Worm (Caenorhabditis elegans): Measurements from ENCODE around the gene mdt-30.
A peak's percentile ranks its signal among the peaks of the same experiment; 100 is the strongest.

Gene mdt-30

ce11 chrIII:8033534-8033933 lies 5.7 kb upstream of the mdt-30 start, which contains the start of gene F44B9.10:
TSS of gene F44B9.10 (minus strand) at chrIII:8033634.
- TF ChIP-seq F37B4.10 (GFP tag; IDR thresholded peaks at IDR 0.05) (no peak), dpff-1 (tag; optimal IDR thresholded peaks at IDR 0.05) (no peak), Y67H2A.10 (GFP tag; conservative IDR thresholded peaks at IDR 0.05) (no peak), ZK185.1 (tag; optimal IDR thresholded peaks at IDR 0.05; ENCODE audit: poor library complexity, severe bottlenecking) (no peak), egl-18 (GFP tag; IDR thresholded peaks at IDR 0.05) (no peak), F33H1.4 (GFP tag; IDR thresholded peaks at IDR 0.05) (no peak)

- TF ChIP-seq atf-7 (tag; optimal IDR thresholded peaks at IDR 0.05) (no peak), lsy-27 (tag; optimal IDR thresholded peaks at IDR 0.05; ENCODE audit: borderline replicate concordance, insufficient read depth) (no peak), F37B4.10 (GFP tag; IDR thresholded peaks at IDR 0.05) (no peak), C06A6.2 (GFP tag; conservative IDR thresholded peaks at IDR 0.05) (no peak), ztf-26 (tag; optimal IDR thresholded peaks at IDR 0.05) (no peak), him-1 (tag; optimal IDR thresholded peaks at IDR 0.05) (no peak), cebp-2 (GFP tag; IDR thresholded peaks at IDR 0.05) (no peak), bed-1 (GFP tag; IDR thresholded peaks at IDR 0.05) (no peak), nfyb-1 (GFP tag; IDR thresholded peaks at IDR 0.05) (no peak), egl-18 (GFP tag; IDR thresholded peaks at IDR 0.05) (no peak)
Measured at ce11 chrIII:8030963-8031362, 3.1 kb upstream of the mdt-30 start, which contains the start of gene F44B9.9. TSS of gene F44B9.9 (minus strand) at chrIII:8031063.

- TF ChIP-seq lsl-1 (GFP tag; optimal IDR thresholded peaks at IDR 0.05) (peak; percentile 9), madf-6 (GFP tag; IDR thresholded peaks at IDR 0.05) (peak; percentile 62; the same call in 1 of the 2 replicates), pha-4 (tag; optimal IDR thresholded peaks at IDR 0.05) (peak; percentile 9), ztf-3 (GFP tag; optimal IDR thresholded peaks at IDR 0.05) (no peak), cebp-2 (GFP tag; IDR thresholded peaks at IDR 0.05) (no peak), F33H1.4 (GFP tag; IDR thresholded peaks at IDR 0.05) (peak; percentile 80), efl-1 (GFP tag; optimal IDR thresholded peaks at IDR 0.05) (peak; percentile 42), ceh-91 (GFP tag; IDR thresholded peaks at IDR 0.05) (no peak), dox-1 (GFP tag; IDR thresholded peaks at IDR 0.05) (no peak), somi-1 (GFP tag; optimal IDR thresholded peaks at IDR 0.05) (no peak), dpl-1 (GFP tag; optimal IDR thresholded peaks at IDR 0.05) (peak; percentile 32), egl-18 (GFP tag; IDR thresholded peaks at IDR 0.05) (no peak)
Measured at ce11 chrIII:8029487-8029886, 1.6 kb upstream of the mdt-30 start, which contains the start of gene F44B9.8. TSS of gene F44B9.8 (minus strand) at chrIII:8029649.

- no peak for TF ChIP-seq nhr-80 (tag; optimal IDR thresholded peaks at IDR 0.05)
- TF ChIP-seq lir-1 (GFP tag; conservative IDR thresholded peaks at IDR 0.05): no peak
- no peak for TF ChIP-seq rec-8 (tag; optimal IDR thresholded peaks at IDR 0.05)
- TF ChIP-seq ceh-79 (tag; optimal IDR thresholded peaks at IDR 0.05): no peak
Measured at ce11 chrIII:8022077-8022476, 5.8 kb downstream of the mdt-30 start, which contains the start of gene F44B9.2. TSS of gene F44B9.2 (plus strand) at chrIII:8022463.

ce11 chrIII:8020823-8021332 lies 7.0 kb downstream of the mdt-30 start, which contains the start of gene lin-36:
TSS of gene lin-36 (minus strand) at chrIII:8020873.
- TF ChIP-seq nfyb-1 (GFP tag; IDR thresholded peaks at IDR 0.05): no peak
- 0 out of 2 replicates have a peak, but pooled peaks have one; percentile 8 for TF ChIP-seq C17E4.6 (GFP tag; IDR thresholded peaks at IDR 0.05)
- TF ChIP-seq T07F8.4 (tag; optimal IDR thresholded peaks at IDR 0.05): no peak
- peak; percentile 59 to 63 for TF ChIP-seq let-607 (tag; optimal IDR thresholded peaks at IDR 0.05)
- peak; percentile 57; the same call in 1 of the 2 replicates for TF ChIP-seq pbrm-1 (GFP tag; IDR thresholded peaks at IDR 0.05)
- TF ChIP-seq sdz-38 (tag; optimal IDR thresholded peaks at IDR 0.05): no peak
- TF ChIP-seq cebp-2 (GFP tag; IDR thresholded peaks at IDR 0.05): no peak
- no peak for TF ChIP-seq cebp-1 (GFP tag; IDR thresholded peaks at IDR 0.05)
- TF ChIP-seq cebp-1 (tag; optimal IDR thresholded peaks at IDR 0.05): peak; percentile 58
- TF ChIP-seq ceh-91 (GFP tag; IDR thresholded peaks at IDR 0.05): peak; percentile 28; the same call in 1 of the 2 replicates
- no peak for TF ChIP-seq egl-44 (GFP tag; IDR thresholded peaks at IDR 0.05)
- TF ChIP-seq pha-4 (tag; optimal IDR thresholded peaks at IDR 0.05): peak; percentile 43
- 0 out of 2 replicates have a peak, but pooled peaks have one; percentile 12 for TF ChIP-seq ceh-100 (GFP tag; IDR thresholded peaks at IDR 0.05)
- TF ChIP-seq mcd-1 (GFP tag; IDR thresholded peaks at IDR 0.05): peak; percentile 68
- no peak for TF ChIP-seq lin-40 (tag; optimal IDR thresholded peaks at IDR 0.05)
- no peak for TF ChIP-seq nhr-120 (GFP tag; IDR thresholded peaks at IDR 0.05)
- TF ChIP-seq xnd-1 (tag; optimal IDR thresholded peaks at IDR 0.05): no peak
- TF ChIP-seq B0035.1 (tag; optimal IDR thresholded peaks at IDR 0.05): no peak
